Worm (Caenorhabditis elegans) whole organism, L1 larva: ENCODE results near the gene crp-1.

ENCODE experiments used
- C16A3.4 ChIP-seq: fragments of 150-350 bp; optimal IDR thresholded peaks from 2 replicates; lab custom pipeline; 2014; ENCODE audit warnings: missing biosample characterization, missing genetic modification characterization
- C34B4.2 ChIP-seq: sonication (generic microtip); optimal IDR thresholded peaks from 2 replicates; lab custom pipeline; 2017; ENCODE audit warnings: mild to moderate bottlenecking, missing genetic modification characterization, missing compliant biosample characterization
- F16B12.6 ChIP-seq: fragments of 150-350 bp; optimal IDR thresholded peaks from 2 replicates; lab custom pipeline; 2014; ENCODE audit warnings: missing biosample characterization, missing genetic modification characterization
- aha-1 ChIP-seq: fragments of 150-350 bp; optimal IDR thresholded peaks from 2 replicates; lab custom pipeline; 2014; ENCODE audit warnings: missing biosample characterization, missing genetic modification characterization
- alr-1 ChIP-seq: fragments of 200-800 bp; sonication (Bioruptor generic); optimal IDR thresholded peaks from 2 replicates; lab custom pipeline; 2018; ENCODE audit warnings: borderline replicate concordance, mild to moderate bottlenecking, missing genetic modification characterization, missing compliant biosample characterization
- aly-2 ChIP-seq: fragments of 150-350 bp; optimal IDR thresholded peaks from 2 replicates; lab custom pipeline; 2014; ENCODE audit warnings: missing biosample characterization, missing genetic modification characterization
- ama-1 ChIP-seq: fragments of 150-350 bp; optimal IDR thresholded peaks from 2 replicates; lab custom pipeline; 2014
- blmp-1 ChIP-seq: fragments of 150-350 bp; optimal IDR thresholded peaks from 2 replicates; lab custom pipeline; 2014; ENCODE audit warnings: missing biosample characterization, missing genetic modification characterization
- ceh-8 ChIP-seq: fragments of 200-800 bp; sonication (Bioruptor generic); optimal IDR thresholded peaks from 2 replicates; lab custom pipeline; 2018; ENCODE audit warnings: mild to moderate bottlenecking, missing genetic modification characterization, moderate library complexity, missing compliant biosample characterization
- ceh-88 ChIP-seq: fragments of 200-800 bp; sonication (Bioruptor generic); IDR thresholded peaks from 2 replicates; pipeline ENCODE4 v1.3.6; 2022; ENCODE audit warnings: missing genetic modification characterization, missing compliant biosample characterization
- ceh-90 ChIP-seq: sonication (generic microtip); optimal IDR thresholded peaks from 2 replicates; lab custom pipeline; 2016; ENCODE audit warnings: missing genetic modification characterization, missing compliant biosample characterization
- ces-1 ChIP-seq: fragments of 150-350 bp; optimal IDR thresholded peaks from 2 replicates; lab custom pipeline; 2014; ENCODE audit warnings: missing biosample characterization, missing genetic modification reagents, missing genetic modification characterization
- dsc-1 ChIP-seq: sonication (generic microtip); optimal IDR thresholded peaks from 2 replicates; lab custom pipeline; 2016; ENCODE audit warnings: mild to moderate bottlenecking, missing genetic modification characterization, missing compliant biosample characterization
- efl-1 ChIP-seq, 4 experiments: fragments of 150-350 bp; optimal IDR thresholded peaks in 3 of 4; peaks in 1 of 4; 1 replicate in 1 of 4; 2 replicates in 3 of 4; lab custom pipeline; 2014; ENCODE audit warnings: missing biosample characterization in 2 of 4, missing genetic modification characterization in 2 of 4, missing genetic modification reagents in 2 of 4
- egl-27 ChIP-seq, 2 experiments: fragments of 150-350 bp in 1 of 2; sonication (generic microtip); optimal IDR thresholded peaks; 3 replicates each; lab custom pipeline; 2017 to 2018; ENCODE audit warnings: missing biosample characterization in 2 of 2, missing genetic modification characterization in 2 of 2, missing genetic modification reagents in 2 of 2
- elt-3 ChIP-seq, 6 experiments: fragments of 150-350 bp in 1 of 6; sonication (generic microtip); optimal IDR thresholded peaks; 2 replicates each; lab custom pipeline; 2017 to 2018; ENCODE audit warnings: missing biosample characterization in 6 of 6, missing genetic modification characterization in 6 of 6, inconsistent platforms in 1 of 6
- fkh-10 ChIP-seq: sonication (generic microtip); optimal IDR thresholded peaks from 2 replicates; lab custom pipeline; 2017; ENCODE audit warnings: missing biosample characterization, missing genetic modification reagents, missing genetic modification characterization
- fkh-8 ChIP-seq: sonication (generic microtip); optimal IDR thresholded peaks from 2 replicates; lab custom pipeline; 2016; ENCODE audit warnings: mild to moderate bottlenecking, missing genetic modification characterization, missing compliant biosample characterization
- hlh-4 ChIP-seq: sonication (generic microtip); optimal IDR thresholded peaks from 2 replicates; lab custom pipeline; 2016; ENCODE audit warnings: mild to moderate bottlenecking, missing genetic modification characterization, missing compliant biosample characterization
- hpl-2 ChIP-seq: fragments of 150-350 bp; optimal IDR thresholded peaks from 2 replicates; lab custom pipeline; 2014; ENCODE audit warnings: missing biosample characterization, missing genetic modification reagents, missing genetic modification characterization
- jun-1 ChIP-seq: fragments of 150-350 bp; optimal IDR thresholded peaks from 2 replicates; lab custom pipeline; 2014; ENCODE audit warnings: missing biosample characterization, missing genetic modification reagents, missing genetic modification characterization
- lin-15B ChIP-seq: fragments of 150-350 bp; sonication (generic microtip); optimal IDR thresholded peaks from 3 replicates; lab custom pipeline; 2014; ENCODE audit warnings: missing biosample characterization, missing genetic modification characterization
- lir-3 ChIP-seq: sonication (generic microtip); optimal IDR thresholded peaks from 2 replicates; lab custom pipeline; 2016; ENCODE audit warnings: mild to moderate bottlenecking, missing genetic modification characterization, moderate library complexity, missing compliant biosample characterization; ENCODE audit not compliant: poor library complexity
- lsy-2 ChIP-seq, 2 experiments: fragments of 150-350 bp; optimal IDR thresholded peaks; 2 replicates each; lab custom pipeline; 2014; ENCODE audit warnings: missing biosample characterization in 2 of 2, missing genetic modification characterization in 2 of 2
- mdl-1 ChIP-seq, 2 experiments: fragments of 150-350 bp; optimal IDR thresholded peaks; 2 replicates each; lab custom pipeline; 2014 to 2017; ENCODE audit warnings: missing biosample characterization in 2 of 2, missing genetic modification characterization in 2 of 2, inconsistent platforms in 1 of 2
- mef-2 ChIP-seq: fragments of 150-350 bp; optimal IDR thresholded peaks from 2 replicates; lab custom pipeline; 2014; ENCODE audit warnings: missing biosample characterization, missing genetic modification characterization
- nhr-12 ChIP-seq: sonication (generic microtip); optimal IDR thresholded peaks from 2 replicates; lab custom pipeline; 2017; ENCODE audit warnings: missing biosample characterization, missing genetic modification characterization
- nhr-19 ChIP-seq: fragments of 200-800 bp; sonication (Bioruptor generic); conservative IDR thresholded peaks from 2 replicates; pipeline ENCODE4 v1.3.6; 2022; ENCODE audit warnings: missing genetic modification characterization, missing compliant biosample characterization
- nhr-20 ChIP-seq: sonication (generic microtip); optimal IDR thresholded peaks from 2 replicates; lab custom pipeline; 2016; ENCODE audit warnings: mild to moderate bottlenecking, missing genetic modification characterization, missing compliant biosample characterization
- nhr-28 ChIP-seq: fragments of 150-350 bp; optimal IDR thresholded peaks from 2 replicates; lab custom pipeline; 2014; ENCODE audit warnings: missing biosample characterization, missing genetic modification characterization
- nhr-47 ChIP-seq: sonication (generic microtip); optimal IDR thresholded peaks from 2 replicates; lab custom pipeline; 2016; ENCODE audit warnings: mild to moderate bottlenecking, missing genetic modification characterization, moderate library complexity, missing compliant biosample characterization
- nhr-76 ChIP-seq: sonication (generic microtip); optimal IDR thresholded peaks from 2 replicates; lab custom pipeline; 2017; ENCODE audit warnings: missing biosample characterization, missing genetic modification characterization
- nhr-77 ChIP-seq: fragments of 150-350 bp; optimal IDR thresholded peaks from 2 replicates; lab custom pipeline; 2014; ENCODE audit warnings: missing biosample characterization, missing genetic modification characterization
- nhr-84 ChIP-seq: sonication (generic microtip); optimal IDR thresholded peaks from 2 replicates; lab custom pipeline; 2017; ENCODE audit warnings: missing biosample characterization, missing genetic modification characterization
- nhr-90 ChIP-seq: sonication (generic microtip); optimal IDR thresholded peaks from 2 replicates; lab custom pipeline; 2016; ENCODE audit warnings: mild to moderate bottlenecking, missing genetic modification characterization, missing compliant biosample characterization; ENCODE audit not compliant: poor library complexity
- pax-3 ChIP-seq: fragments of 200-800 bp; sonication (Bioruptor generic); optimal IDR thresholded peaks from 2 replicates; lab custom pipeline; 2018; ENCODE audit warnings: mild to moderate bottlenecking, missing genetic modification characterization, moderate library complexity, missing compliant biosample characterization
- skn-1 ChIP-seq: fragments of 150-350 bp; optimal IDR thresholded peaks from 2 replicates; lab custom pipeline; 2014; ENCODE audit warnings: missing biosample characterization, missing genetic modification characterization
- snpc-4 ChIP-seq: fragments of 150-350 bp; optimal IDR thresholded peaks from 2 replicates; lab custom pipeline; 2014; ENCODE audit warnings: missing biosample characterization, missing genetic modification characterization
- snu-23 ChIP-seq: sonication (generic microtip); optimal IDR thresholded peaks from 2 replicates; lab custom pipeline; 2016; ENCODE audit warnings: missing genetic modification characterization, missing compliant biosample characterization
- sox-4 ChIP-seq: sonication (generic microtip); optimal IDR thresholded peaks from 2 replicates; lab custom pipeline; 2016; ENCODE audit warnings: missing genetic modification characterization, missing compliant biosample characterization
- sptf-1 ChIP-seq: fragments of 150-350 bp; optimal IDR thresholded peaks from 2 replicates; lab custom pipeline; 2014; ENCODE audit warnings: missing biosample characterization, missing genetic modification characterization
- sup-37 ChIP-seq: fragments of 200-800 bp; sonication (Bioruptor generic); optimal IDR thresholded peaks from 2 replicates; lab custom pipeline; 2018; ENCODE audit warnings: mild to moderate bottlenecking, missing genetic modification characterization, missing compliant biosample characterization
- swsn-7 ChIP-seq: sonication (generic microtip); optimal IDR thresholded peaks from 2 replicates; lab custom pipeline; 2016; ENCODE audit warnings: missing genetic modification characterization, missing compliant biosample characterization
- tbx-2 ChIP-seq: sonication (generic microtip); optimal IDR thresholded peaks from 2 replicates; lab custom pipeline; 2016; ENCODE audit warnings: missing genetic modification characterization, missing compliant biosample characterization
- tlp-1 ChIP-seq: fragments of 150-350 bp; optimal IDR thresholded peaks from 2 replicates; lab custom pipeline; 2014; ENCODE audit warnings: missing biosample characterization, missing genetic modification characterization
- unc-62 ChIP-seq: fragments of 150-350 bp; optimal IDR thresholded peaks from 2 replicates; lab custom pipeline; 2014; ENCODE audit warnings: missing biosample characterization, missing genetic modification reagents, missing genetic modification characterization
- unc-86 ChIP-seq: sonication (generic microtip); optimal IDR thresholded peaks from 2 replicates; lab custom pipeline; 2016; ENCODE audit warnings: missing genetic modification characterization, missing compliant biosample characterization
- unc-98 ChIP-seq: fragments of 200-800 bp; sonication (Bioruptor generic); IDR thresholded peaks from 2 replicates; pipeline ENCODE4 v1.3.6; 2022; ENCODE audit warnings: missing genetic modification characterization, missing compliant biosample characterization
- vab-15 ChIP-seq: sonication (generic microtip); optimal IDR thresholded peaks from 2 replicates; lab custom pipeline; 2017; ENCODE audit warnings: missing genotype, mild to moderate bottlenecking, missing genetic modification characterization, missing compliant biosample characterization

crp-1 gene

ce11 chrV:10465478-10465877, 12.9 kb upstream of the crp-1 start (continued):
- TF ChIP-seq C34B4.2 (tag; lab: Kevin White, UChicago) (no peak), aly-2 (tag; lab: Kevin White, UChicago) (no peak), pax-3 (tag; lab: Kevin White, UChicago) (peak; percentile 2), skn-1 (no peak), lir-3 (peak; percentile 42), dsc-1 (tag; lab: Kevin White, UChicago) (peak; percentile 85), lsy-2 (tag; optimal IDR thresholded peaks at IDR 0.05; lab: Kevin White, UChicago) (peak in 1 of 2 experiments; percentile 38), unc-62 (no peak), C16A3.4 (tag; lab: Kevin White, UChicago) (no peak), jun-1 (tag; lab: Kevin White, UChicago) (no peak), nhr-47 (tag; lab: Kevin White, UChicago) (peak; percentile 73), ceh-8 (GFP tag; lab: Kevin White, UChicago) (peak; percentile 90), efl-1 (optimal IDR thresholded peaks at IDR 0.05; lab: Kevin White, UChicago) (no peak), efl-1 (GFP tag; optimal IDR thresholded peaks at IDR 0.05 in 1 of 2; lab: Kevin White, UChicago) (peak in 1 of 2 experiments; percentile 7), hlh-4 (tag; lab: Kevin White, UChicago) (peak; percentile 98), mdl-1 (tag; optimal IDR thresholded peaks at IDR 0.05; lab: Kevin White, UChicago) (no peak), nhr-77 (tag; lab: Kevin White, UChicago) (no peak), ceh-88 (GFP tag; lab: Robert Waterston, UW) (0 out of 2 replicates have a peak, but pooled peaks have one; percentile 33), snpc-4 (tag; lab: Kevin White, UChicago) (no peak), tbx-2 (tag; lab: Kevin White, UChicago) (no peak), swsn-7 (peak; percentile 34), nhr-20 (peak; percentile 51), vab-15 (tag; lab: Kevin White, UChicago) (no peak), nhr-12 (no peak), sox-4 (no peak), ama-1 (lab: Kevin White, UChicago) (no peak), aha-1 (no peak)

DNA sequence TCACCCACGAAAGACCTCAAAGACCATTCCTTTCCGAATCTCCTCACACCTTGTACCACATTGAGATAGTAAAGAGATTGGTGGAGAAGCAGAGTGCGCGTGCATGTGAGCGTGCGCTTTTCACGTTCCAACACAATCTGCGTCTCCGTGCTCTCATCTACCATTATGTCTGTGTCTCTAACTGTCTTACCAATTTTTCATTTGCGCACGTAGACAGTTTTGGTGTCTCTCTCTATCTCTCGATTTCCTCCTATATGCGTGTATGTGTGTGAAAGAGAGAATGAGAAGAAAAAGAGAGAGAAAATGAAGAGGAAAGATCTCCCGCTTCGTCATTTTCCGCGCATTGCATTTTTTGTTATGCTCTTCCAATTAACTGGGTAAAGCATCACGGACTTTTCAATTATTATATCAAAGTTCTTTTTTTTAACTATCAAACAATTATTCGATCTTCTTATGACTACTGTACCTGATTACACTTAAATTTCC, 11.7 kb upstream of the crp-1 start:
- TF ChIP-seq egl-27 (tag; optimal IDR thresholded peaks at IDR 0.05; lab: Kevin White, UChicago) = peak; percentile 92 to 99
- TF ChIP-seq efl-1 (optimal IDR thresholded peaks at IDR 0.05; lab: Kevin White, UChicago) = peak; percentile 85 to 91
- peak; percentile 55 to 96 for TF ChIP-seq efl-1 (GFP tag; optimal IDR thresholded peaks at IDR 0.05 in 1 of 2; lab: Kevin White, UChicago)
- TF ChIP-seq fkh-8 (tag; lab: Kevin White, UChicago) = peak; percentile 99
- peak; percentile 15 for TF ChIP-seq sup-37
- peak; percentile 47 for TF ChIP-seq nhr-76 (tag; lab: Kevin White, UChicago)
- peak; percentile 96 for TF ChIP-seq nhr-77 (tag; lab: Kevin White, UChicago)
- TF ChIP-seq tlp-1 (tag; lab: Kevin White, UChicago) = no peak
- no peak for TF ChIP-seq sptf-1 (tag; lab: Kevin White, UChicago)
- peak; percentile 26 for TF ChIP-seq ces-1 (GFP tag; lab: Kevin White, UChicago)
- TF ChIP-seq ama-1 (lab: Kevin White, UChicago) = peak; percentile 76
- TF ChIP-seq snu-23 (GFP tag; lab: Kevin White, UChicago) = peak; percentile 98
- TF ChIP-seq C16A3.4 (tag; lab: Kevin White, UChicago) = peak; percentile 95
- peak; percentile 92 for TF ChIP-seq jun-1 (tag; lab: Kevin White, UChicago)
- peak; percentile 95 for TF ChIP-seq unc-86 (tag; lab: Kevin White, UChicago)
- TF ChIP-seq lin-15B (tag; lab: Kevin White, UChicago) = peak; percentile 39
- TF ChIP-seq C34B4.2 (tag; lab: Kevin White, UChicago) = no peak
- peak; percentile 94 for TF ChIP-seq blmp-1 (tag; lab: Kevin White, UChicago)
- TF ChIP-seq hlh-4 (tag; lab: Kevin White, UChicago) = no peak
- TF ChIP-seq nhr-84 (tag; lab: Kevin White, UChicago) = no peak
- TF ChIP-seq hpl-2 (GFP tag; lab: Kevin White, UChicago) = peak; percentile 44
- TF ChIP-seq fkh-10 (GFP tag; lab: Kevin White, UChicago) = peak; percentile 95
- TF ChIP-seq pax-3 (tag; lab: Kevin White, UChicago) = peak; percentile 90
- peak; percentile 75 for TF ChIP-seq lir-3
- peak; percentile 9 for TF ChIP-seq ceh-90 (tag; lab: Kevin White, UChicago)
- peak; percentile 70 for TF ChIP-seq mef-2 (tag; lab: Kevin White, UChicago)
- peak; percentile 78 for TF ChIP-seq aly-2 (tag; lab: Kevin White, UChicago)
- TF ChIP-seq nhr-20 = peak; percentile 98
- peak; percentile 77 for TF ChIP-seq ceh-8 (GFP tag; lab: Kevin White, UChicago)
- no peak; the same call in 1 of the 2 replicates for TF ChIP-seq unc-98
- TF ChIP-seq nhr-19 (GFP tag; lab: Robert Waterston, UW) = peak; percentile 93
- TF ChIP-seq aha-1 = peak; percentile 100
- TF ChIP-seq nhr-28 (tag; lab: Kevin White, UChicago) = no peak
- TF ChIP-seq elt-3 (tag; optimal IDR thresholded peaks at IDR 0.05; lab: Kevin White, UChicago) = peak in 4 of 6 experiments; percentile 90 to 97 (median 93)
- peak; percentile 90 for TF ChIP-seq nhr-90 (tag; lab: Kevin White, UChicago)
- TF ChIP-seq F16B12.6 (tag; lab: Kevin White, UChicago) = peak; percentile 24
- no peak for TF ChIP-seq alr-1 (tag; lab: Kevin White, UChicago)
- peak; percentile 67 for TF ChIP-seq vab-15 (tag; lab: Kevin White, UChicago)
- TF ChIP-seq tbx-2 (tag; lab: Kevin White, UChicago) = peak; percentile 95
